Fruit fly (Drosophila melanogaster) whole organism: ENCODE results near the gene Cdc7.

ENCODE experiments used
- CG8478 ChIP-seq: fragments of >200 bp; optimal IDR thresholded peaks from 2 replicates; lab custom pipeline; 2018; ENCODE audit warnings: inconsistent platforms
- Dll ChIP-seq: fragments of >200 bp; optimal IDR thresholded peaks from 2 replicates; lab custom pipeline; 2017
- EcR ChIP-seq, 2 experiments: fragments of >200 bp; optimal IDR thresholded peaks; 2 replicates each; lab custom pipeline; 2017; ENCODE audit warnings: missing biosample characterization in 2 of 2, missing genetic modification characterization in 2 of 2, missing genetic modification reagents in 2 of 2
- pan ChIP-seq: fragments of >200 bp; optimal IDR thresholded peaks from 2 replicates; lab custom pipeline; 2017
- psq ChIP-seq: fragments of >200 bp; optimal IDR thresholded peaks from 2 replicates; lab custom pipeline; 2017
- usp ChIP-seq: fragments of >200 bp; optimal IDR thresholded peaks from 2 replicates; lab custom pipeline; 2017; ENCODE audit warnings: missing biosample characterization, missing genetic modification characterization, mixed read lengths

Cdc7 gene

DNA sequence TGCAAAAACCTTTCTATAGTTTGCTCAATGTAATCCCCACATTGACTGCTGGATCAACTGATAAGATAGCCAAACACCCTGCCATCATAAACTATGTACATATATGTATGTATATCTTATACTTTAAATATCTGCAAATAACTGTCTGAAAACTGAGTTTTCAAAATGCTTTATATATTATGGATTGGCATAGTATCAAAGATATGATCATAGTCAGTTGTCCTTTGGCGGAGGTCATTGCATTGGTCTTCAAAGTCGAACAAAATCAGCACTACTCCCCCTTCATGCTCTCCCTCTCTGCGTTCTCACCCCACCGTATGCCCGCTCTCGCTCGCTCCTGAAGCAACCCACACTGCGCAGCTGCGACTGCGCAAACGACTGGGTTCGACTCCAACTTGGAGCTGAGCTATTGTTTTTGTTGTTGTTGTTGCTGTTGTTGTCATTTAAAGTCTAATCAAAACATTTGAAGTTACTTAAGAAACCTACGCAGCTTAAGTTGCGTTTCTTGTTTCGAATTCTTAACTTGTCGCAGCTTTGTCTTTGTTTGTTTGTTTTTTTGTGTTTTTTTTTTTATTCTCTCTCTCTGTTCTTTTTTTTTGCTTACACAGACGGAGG is 29.3 kb upstream of the Cdc7 start:
- no peak for TF ChIP-seq Dll (lab: Kevin White, UChicago)
- no peak for TF ChIP-seq EcR (GFP tag; optimal IDR thresholded peaks at IDR 0.05; lab: Kevin White, UChicago)
- TF ChIP-seq CG8478 = no peak
- no peak for TF ChIP-seq usp (GFP tag; lab: Kevin White, UChicago)
- no peak for TF ChIP-seq psq (lab: Kevin White, UChicago)
- TF ChIP-seq pan (lab: Kevin White, UChicago) = no peak

DNA sequence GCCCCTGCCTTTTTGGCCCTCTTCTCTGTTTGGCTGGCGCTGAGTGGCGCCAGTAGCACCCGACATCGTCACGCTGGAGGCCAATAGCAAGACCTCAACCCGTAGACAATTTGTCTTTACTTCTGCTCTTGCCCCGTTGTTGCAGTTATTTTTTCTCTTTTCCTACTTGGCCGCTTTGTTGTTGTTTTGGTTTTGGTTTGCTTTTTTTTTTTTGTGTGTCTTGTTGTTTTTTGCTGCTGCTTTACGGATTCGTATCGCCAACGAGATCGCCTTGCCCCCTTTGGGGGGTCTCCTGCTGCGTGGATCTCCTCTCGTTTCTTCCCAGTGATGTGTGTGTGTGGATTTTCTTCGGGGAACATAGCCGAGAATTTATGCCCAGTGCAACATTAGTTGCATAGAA is 22.5 kb upstream of the Cdc7 start:
- TF ChIP-seq usp (GFP tag; lab: Kevin White, UChicago) = no peak
- TF ChIP-seq Dll (lab: Kevin White, UChicago) = no peak
- no peak for TF ChIP-seq EcR (GFP tag; optimal IDR thresholded peaks at IDR 0.05; lab: Kevin White, UChicago)
- TF ChIP-seq CG8478 = no peak
- no peak for TF ChIP-seq pan (lab: Kevin White, UChicago)
- TF ChIP-seq psq (lab: Kevin White, UChicago) = no peak

DNA sequence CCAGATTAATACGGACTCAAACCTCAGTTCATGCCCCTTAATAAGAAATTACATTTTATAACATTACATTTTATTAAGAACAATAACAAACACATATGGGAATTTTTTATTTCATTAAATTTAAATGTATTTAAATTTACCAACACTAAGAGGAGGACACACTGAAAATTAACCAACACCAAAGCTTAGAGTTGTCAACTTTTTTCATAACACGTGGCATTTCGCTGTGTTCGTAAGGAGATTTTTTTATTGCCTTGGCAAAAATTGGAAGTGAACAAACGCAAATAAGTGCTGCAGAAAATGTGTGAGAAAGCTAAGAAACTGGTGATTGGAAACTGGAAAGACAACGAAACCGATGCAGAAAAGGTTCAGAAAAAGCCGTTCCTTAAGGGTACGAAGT is 20.7 kb upstream of the Cdc7 start, which contains the start of gene CG14443:
TSS of gene CG14443 (plus strand) at position 301 of the 400 bp plus-strand sequence.
- TF ChIP-seq usp (GFP tag; lab: Kevin White, UChicago) (no peak), CG8478 (no peak), EcR (GFP tag; optimal IDR thresholded peaks at IDR 0.05; lab: Kevin White, UChicago) (no peak), pan (lab: Kevin White, UChicago) (no peak), Dll (lab: Kevin White, UChicago) (no peak)

DNA sequence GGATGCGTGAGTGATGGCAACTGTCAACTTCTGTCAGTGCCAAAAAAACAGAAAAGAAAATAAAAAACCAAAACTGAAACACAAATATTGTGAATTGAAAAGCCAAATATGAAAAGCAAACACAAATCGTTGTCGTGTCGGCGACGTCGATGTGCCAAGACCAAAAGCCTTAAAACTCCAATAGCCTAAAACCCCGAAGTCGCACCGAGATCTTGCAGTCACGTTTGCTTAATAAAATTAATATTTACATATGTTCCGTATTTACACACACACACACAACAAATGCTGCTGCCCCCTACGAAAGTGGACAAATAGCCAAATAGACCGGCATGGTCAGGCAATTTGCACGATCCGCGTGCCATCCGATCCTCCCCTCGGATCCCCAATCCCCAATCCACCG is 16.2 kb upstream of the Cdc7 start:
- no peak for TF ChIP-seq psq (lab: Kevin White, UChicago)
- TF ChIP-seq Dll (lab: Kevin White, UChicago) = no peak
- no peak for TF ChIP-seq EcR (GFP tag; optimal IDR thresholded peaks at IDR 0.05; lab: Kevin White, UChicago)
- TF ChIP-seq pan (lab: Kevin White, UChicago) = no peak
- TF ChIP-seq CG8478 = no peak
- no peak for TF ChIP-seq usp (GFP tag; lab: Kevin White, UChicago)

DNA sequence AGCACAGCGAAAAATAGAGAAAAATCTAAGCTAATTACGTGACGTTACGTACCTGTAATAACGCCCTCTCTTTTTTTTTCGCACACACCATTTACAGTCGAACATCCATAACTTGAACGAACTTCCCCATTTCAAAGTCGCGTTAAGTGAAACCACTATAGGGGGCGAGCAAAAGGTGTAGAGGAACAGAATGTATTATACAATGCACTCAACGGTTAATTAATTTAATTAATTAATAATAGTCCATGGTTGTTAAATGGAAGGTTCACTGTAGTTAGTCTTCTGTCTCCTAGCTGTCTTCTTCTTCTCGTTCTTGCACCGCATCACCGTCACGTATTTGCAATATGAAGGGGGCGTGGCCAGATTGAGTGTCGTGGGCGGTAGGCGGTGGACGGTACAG is 12.7 kb upstream of the Cdc7 start:
- TF ChIP-seq Dll (lab: Kevin White, UChicago) (no peak), EcR (GFP tag; optimal IDR thresholded peaks at IDR 0.05; lab: Kevin White, UChicago) (no peak), pan (lab: Kevin White, UChicago) (no peak), CG8478 (no peak), psq (lab: Kevin White, UChicago) (no peak)

DNA sequence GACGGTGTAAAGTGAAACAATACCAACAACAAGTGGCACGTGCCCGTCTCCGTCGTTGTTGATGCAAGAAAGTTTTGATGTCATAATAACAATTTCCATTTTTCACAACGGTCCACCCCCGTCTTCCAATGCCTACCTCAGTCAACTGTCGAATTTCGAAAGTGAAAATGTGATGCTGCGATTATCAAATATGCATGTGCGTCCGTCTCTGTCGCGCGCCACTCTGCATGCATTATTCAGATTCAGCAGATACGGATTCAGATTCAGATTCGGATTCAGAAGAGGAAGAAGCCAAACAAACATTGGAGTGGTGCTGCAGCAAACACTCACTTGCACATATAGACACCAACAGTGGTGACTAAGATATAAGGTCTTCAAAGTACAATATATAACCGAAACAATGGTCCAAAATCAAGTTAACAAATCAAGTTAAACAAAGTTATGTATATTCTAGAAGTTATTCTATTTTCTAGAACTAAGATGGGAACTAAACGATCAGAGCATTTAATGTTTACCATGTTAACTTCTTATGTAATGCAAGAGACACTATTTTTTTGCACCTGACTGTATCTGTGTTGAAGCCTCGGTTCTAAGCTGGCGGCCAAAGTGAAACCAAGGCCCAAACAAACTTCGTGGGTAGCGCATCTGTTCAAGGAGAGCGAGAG is 11.6 kb upstream of the Cdc7 start:
- TF ChIP-seq Dll (lab: Kevin White, UChicago) (no peak), usp (GFP tag; lab: Kevin White, UChicago) (no peak), CG8478 (no peak), psq (lab: Kevin White, UChicago) (no peak), EcR (GFP tag; optimal IDR thresholded peaks at IDR 0.05; lab: Kevin White, UChicago) (no peak), pan (lab: Kevin White, UChicago) (no peak)

DNA sequence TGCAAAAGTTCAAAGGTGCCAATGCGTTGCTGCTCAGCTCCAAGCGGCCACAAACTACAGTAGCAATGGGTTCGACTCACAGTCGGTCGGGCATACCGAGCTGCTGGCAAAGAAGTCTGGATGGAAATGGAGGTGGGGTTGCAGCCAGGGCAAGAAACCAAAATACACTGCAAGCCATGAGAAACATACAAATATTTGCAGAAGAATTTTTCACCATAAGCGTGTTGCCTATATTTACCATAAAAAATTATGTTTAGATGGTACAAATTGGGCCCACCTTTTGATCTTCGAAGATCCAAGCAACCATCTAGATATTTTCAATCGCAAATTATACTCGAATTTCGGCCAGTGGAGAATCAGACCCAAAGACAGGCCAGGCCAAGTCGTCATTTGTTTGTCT is 7.5 kb upstream of the Cdc7 start:
- TF ChIP-seq pan (lab: Kevin White, UChicago) (no peak), usp (GFP tag; lab: Kevin White, UChicago) (no peak), psq (lab: Kevin White, UChicago) (no peak), CG8478 (no peak), EcR (GFP tag; optimal IDR thresholded peaks at IDR 0.05; lab: Kevin White, UChicago) (no peak), Dll (lab: Kevin White, UChicago) (no peak)

DNA sequence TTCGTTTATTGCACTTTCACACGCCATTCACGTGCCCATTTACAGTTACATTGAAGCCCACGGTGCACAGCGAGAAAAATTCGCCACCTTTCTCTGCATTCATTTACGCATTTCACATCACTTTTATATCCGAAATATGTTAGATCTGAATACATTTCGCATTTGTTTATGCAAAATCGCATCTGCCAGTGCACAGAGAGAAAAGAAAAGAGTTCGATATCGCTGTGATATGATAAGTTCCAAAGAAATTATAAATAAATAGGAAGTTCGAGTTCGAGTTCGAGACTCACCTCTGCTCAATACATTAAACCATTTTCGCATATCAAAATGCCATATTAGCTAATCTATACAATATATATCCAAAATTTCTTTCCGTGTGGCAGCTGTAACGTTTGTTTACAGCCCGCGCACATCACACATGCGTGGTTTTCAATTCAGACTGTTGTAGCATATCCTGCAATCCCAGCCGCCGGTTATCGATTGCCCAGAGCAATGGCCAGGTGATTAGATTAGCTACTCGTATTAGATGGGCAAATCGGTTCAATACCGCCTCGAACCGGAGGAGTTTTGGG is 1.8 kb downstream of the Cdc7 start:
- no peak for TF ChIP-seq CG8478
- no peak for TF ChIP-seq pan (lab: Kevin White, UChicago)
- no peak for TF ChIP-seq Dll (lab: Kevin White, UChicago)
- TF ChIP-seq EcR (GFP tag; optimal IDR thresholded peaks at IDR 0.05; lab: Kevin White, UChicago) = no peak
- no peak for TF ChIP-seq psq (lab: Kevin White, UChicago)
- no peak for TF ChIP-seq usp (GFP tag; lab: Kevin White, UChicago)

DNA sequence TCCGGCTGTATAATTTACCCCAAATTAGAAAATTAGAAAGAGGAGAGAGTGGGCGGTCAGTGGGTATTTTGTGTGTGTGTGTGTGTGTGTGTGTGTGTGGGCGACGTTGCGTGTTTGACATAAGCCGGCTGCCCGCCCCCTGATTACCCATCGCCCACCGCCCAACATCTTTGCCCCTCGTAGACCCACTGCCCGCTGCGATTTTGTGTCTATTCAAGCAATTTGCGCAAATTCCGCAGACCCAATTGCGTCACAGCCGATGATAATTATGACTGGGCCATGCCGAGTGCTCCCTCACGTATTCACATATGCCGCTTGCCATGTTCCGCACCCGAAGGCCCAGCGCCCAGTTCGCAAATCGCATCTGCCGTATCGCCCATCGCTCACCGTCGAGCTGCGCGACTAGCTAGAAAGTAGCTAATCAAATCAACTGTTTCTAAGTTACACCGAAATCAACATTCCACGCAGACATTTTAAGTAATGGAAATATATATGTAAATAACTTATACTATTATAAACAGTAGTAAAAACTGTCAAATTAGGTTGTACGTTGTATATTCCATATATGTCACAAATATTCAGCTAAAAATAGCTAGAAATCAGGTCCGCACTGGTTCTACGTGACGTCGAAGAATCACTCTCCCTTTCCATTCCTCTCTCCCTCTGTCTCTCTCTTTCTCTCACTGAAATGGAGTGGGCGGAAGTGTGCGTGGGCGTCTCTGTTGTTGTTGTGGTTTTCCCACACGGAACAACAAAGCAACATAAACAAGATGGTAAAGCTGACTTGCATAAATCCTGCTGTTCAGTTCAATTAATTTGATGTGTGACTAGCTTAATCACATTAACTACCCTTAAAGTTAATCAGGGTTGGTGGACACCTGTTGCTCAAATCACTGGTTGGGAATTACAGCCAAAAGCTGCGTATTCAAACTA is 2.6 kb downstream of the Cdc7 start:
- no peak for TF ChIP-seq CG8478
- no peak for TF ChIP-seq psq (lab: Kevin White, UChicago)
- no peak for TF ChIP-seq Dll (lab: Kevin White, UChicago)
- no peak for TF ChIP-seq usp (GFP tag; lab: Kevin White, UChicago)
- no peak for TF ChIP-seq pan (lab: Kevin White, UChicago)
- TF ChIP-seq EcR (GFP tag; optimal IDR thresholded peaks at IDR 0.05; lab: Kevin White, UChicago) = no peak

DNA sequence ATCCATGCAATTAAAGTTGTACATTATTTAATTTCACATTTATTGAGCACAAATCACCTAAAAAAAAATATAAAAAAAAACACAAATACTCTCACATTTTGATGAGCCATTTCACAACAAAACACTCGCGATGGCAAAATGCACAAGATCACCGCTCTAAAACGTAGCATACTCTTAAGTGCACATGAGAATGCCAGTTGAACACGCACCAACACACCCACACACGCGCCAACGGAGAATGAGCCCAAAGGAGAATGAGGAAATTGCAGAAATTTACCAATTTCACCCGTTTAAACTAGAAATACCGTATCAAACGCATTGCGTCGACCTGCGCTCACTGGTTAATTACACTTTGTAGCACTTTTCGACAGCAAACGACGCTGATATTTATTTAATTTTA is 5.6 kb downstream of the Cdc7 start:
- TF ChIP-seq CG8478 = no peak
- TF ChIP-seq Dll (lab: Kevin White, UChicago) = no peak
- no peak for TF ChIP-seq psq (lab: Kevin White, UChicago)
- TF ChIP-seq usp (GFP tag; lab: Kevin White, UChicago) = no peak
- TF ChIP-seq pan (lab: Kevin White, UChicago) = no peak
- no peak for TF ChIP-seq EcR (GFP tag; optimal IDR thresholded peaks at IDR 0.05; lab: Kevin White, UChicago)

DNA sequence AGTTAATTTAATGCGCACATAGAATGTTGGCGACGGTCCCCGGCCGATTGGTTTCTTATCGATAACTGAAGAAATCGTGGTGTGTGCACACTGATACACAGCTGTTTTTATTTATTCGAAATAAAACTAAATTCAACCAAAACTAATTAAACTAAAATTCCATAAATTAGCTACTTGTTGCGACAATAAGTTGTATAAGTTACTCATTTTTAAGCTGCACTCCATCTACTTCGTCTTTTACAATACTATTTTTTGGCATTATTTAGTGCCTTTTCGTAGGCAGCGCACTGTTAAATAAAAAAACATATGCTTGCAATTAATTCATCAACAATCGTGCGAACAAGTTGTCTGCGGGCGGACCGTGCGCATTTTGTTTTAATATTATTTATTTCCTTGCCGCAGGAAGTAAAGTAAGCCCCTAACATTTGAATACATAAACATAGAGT is 7.1 kb downstream of the Cdc7 start, which contains the start of the genes CG3224 and Ctr1A:
TSS of gene CG3224 (minus strand) at position 71 of the 446 bp plus-strand sequence.
TSS of gene Ctr1A (plus strand) at position 256 of the 446 bp plus-strand sequence.
- TF ChIP-seq EcR (GFP tag; optimal IDR thresholded peaks at IDR 0.05; lab: Kevin White, UChicago) (no peak), pan (lab: Kevin White, UChicago) (no peak), CG8478 (no peak), usp (GFP tag; lab: Kevin White, UChicago) (no peak), Dll (lab: Kevin White, UChicago) (no peak), psq (lab: Kevin White, UChicago) (no peak)
